Fruit fly (Drosophila melanogaster): Measurements from ENCODE around the gene CG11816.

- TF ChIP-seq gl (tag; optimal IDR thresholded peaks at IDR 0.05) (no peak), EcR (GFP tag; optimal IDR thresholded peaks at IDR 0.05) (no peak), Pif1B (GFP tag; optimal IDR thresholded peaks at IDR 0.05) (no peak)
Measured at dm6 chrX:13565490-13566156, 10.0 kb upstream of the CG11816 start.

Measured in whole organism, pupa.